Fruit fly (Drosophila melanogaster): Measurements from ENCODE around the gene Ndc1.

Ndc1 gene

dm6 chr3R:23889922-23890321 is 34.3 kb upstream of the Ndc1 start, which contains the start of gene Pli (continued):
- no peak for TF ChIP-seq Asciz (GFP tag; optimal IDR thresholded peaks at IDR 0.05)
- TF ChIP-seq Blimp-1 (GFP tag; optimal IDR thresholded peaks at IDR 0.05) = no peak
- TF ChIP-seq crp (GFP tag; optimal IDR thresholded peaks at IDR 0.05) = no peak
- TF ChIP-seq CG7556 (GFP tag; optimal IDR thresholded peaks at IDR 0.05) = no peak
- no peak for TF ChIP-seq Fer2 (tag; optimal IDR thresholded peaks at IDR 0.05)
- TF ChIP-seq CG3995 (GFP tag; optimal IDR thresholded peaks at IDR 0.05) = peak; percentile 85
- no peak for TF ChIP-seq Ada2b (GFP tag; IDR thresholded peaks at IDR 0.05)
- no peak for TF ChIP-seq klu (GFP tag; IDR thresholded peaks at IDR 0.05)
- peak; percentile 28 for TF ChIP-seq MESR4 (GFP tag; optimal IDR thresholded peaks at IDR 0.05)
- peak; percentile 24 for TF ChIP-seq CrebB (tag; optimal IDR thresholded peaks at IDR 0.05)
- peak; percentile 91 for TF ChIP-seq CG15514 (GFP tag; optimal IDR thresholded peaks at IDR 0.05)
- no peak for TF ChIP-seq C15 (GFP tag; IDR thresholded peaks at IDR 0.05)
- TF ChIP-seq hkb (optimal IDR thresholded peaks at IDR 0.05) = peak; percentile 6
- TF ChIP-seq hkb (GFP tag; IDR thresholded peaks at IDR 0.05) = no peak
- no peak for TF ChIP-seq CG3726 (GFP tag; IDR thresholded peaks at IDR 0.05)
- peak; percentile 7 for TF ChIP-seq CG17385 (GFP tag; optimal IDR thresholded peaks at IDR 0.05)
- no peak for TF ChIP-seq sim (GFP tag; IDR thresholded peaks at IDR 0.05)
- no peak for TF ChIP-seq CG5245 (GFP tag; optimal IDR thresholded peaks at IDR 0.05)
- TF ChIP-seq fru (optimal IDR thresholded peaks at IDR 0.05) = no peak
- peak; percentile 49 for TF ChIP-seq lab (GFP tag; optimal IDR thresholded peaks at IDR 0.05)
- no peak for TF ChIP-seq BtbVII (GFP tag; optimal IDR thresholded peaks at IDR 0.05)
- no peak for TF ChIP-seq CG8290 (GFP tag; optimal IDR thresholded peaks at IDR 0.05)
- peak in 1 of 2 experiments; percentile 77 for TF ChIP-seq CG8290 (tag; optimal IDR thresholded peaks at IDR 0.05)
- no peak for TF ChIP-seq vfl (GFP tag; optimal IDR thresholded peaks at IDR 0.05)
- no peak for TF ChIP-seq CG10565 (GFP tag; optimal IDR thresholded peaks at IDR 0.05)
- peak; percentile 7 for TF ChIP-seq CG2120 (GFP tag; optimal IDR thresholded peaks at IDR 0.05)
- no peak for TF ChIP-seq tll (GFP tag; optimal IDR thresholded peaks at IDR 0.05)
- TF ChIP-seq CTCF (GFP tag; optimal IDR thresholded peaks at IDR 0.05) = peak; percentile 56
- peak; percentile 1 for TF ChIP-seq mirr (GFP tag; optimal IDR thresholded peaks at IDR 0.05)
- TF ChIP-seq Dll (GFP tag; IDR thresholded peaks at IDR 0.05; ENCODE audit: partially characterized antibody) = no peak
- TF ChIP-seq CoRest (tag; optimal IDR thresholded peaks at IDR 0.05) = peak; percentile 16
- TF ChIP-seq Med (GFP tag) = peak; percentile 87
- TF ChIP-seq B-H2 (GFP tag; optimal IDR thresholded peaks at IDR 0.05) = peak; percentile 55
- TF ChIP-seq CG13287 (GFP tag; IDR thresholded peaks at IDR 0.05; ENCODE audit: partially characterized antibody) = no peak
- no peak for TF ChIP-seq ems (GFP tag; optimal IDR thresholded peaks at IDR 0.05)
- no peak for TF ChIP-seq dmrt11E (tag; optimal IDR thresholded peaks at IDR 0.05)
- TF ChIP-seq tio (GFP tag; optimal IDR thresholded peaks at IDR 0.05) = no peak
- TF ChIP-seq kni (GFP tag; optimal IDR thresholded peaks at IDR 0.05) = peak; percentile 64
- no peak for TF ChIP-seq ara (GFP tag; IDR thresholded peaks at IDR 0.05)
- peak; percentile 52 for TF ChIP-seq CG10543 (GFP tag; optimal IDR thresholded peaks at IDR 0.05)
- TF ChIP-seq sisA (GFP tag; IDR thresholded peaks at IDR 0.05) = no peak
- no peak for TF ChIP-seq lola (GFP tag; optimal IDR thresholded peaks at IDR 0.05)
- peak; percentile 84 for TF ChIP-seq sens (GFP tag)
- no peak for TF ChIP-seq trh (GFP tag; optimal IDR thresholded peaks at IDR 0.05)
- peak; percentile 22 for TF ChIP-seq HmgD (GFP tag; optimal IDR thresholded peaks at IDR 0.05)
- peak; percentile 62 for TF ChIP-seq Ets97D (GFP tag; optimal IDR thresholded peaks at IDR 0.05)
- no peak for TF ChIP-seq CG6765 (GFP tag; optimal IDR thresholded peaks at IDR 0.05)
- peak; percentile 9 for TF ChIP-seq CG8388 (GFP tag; optimal IDR thresholded peaks at IDR 0.05)
- TF ChIP-seq Dp (GFP tag; optimal IDR thresholded peaks at IDR 0.05) = peak; percentile 42
- peak; percentile 46 for TF ChIP-seq CG33213 (GFP tag; optimal IDR thresholded peaks at IDR 0.05)
- TF ChIP-seq CG12299 (tag; optimal IDR thresholded peaks at IDR 0.05) = no peak
- TF ChIP-seq CG4617 (GFP tag; optimal IDR thresholded peaks at IDR 0.05; ENCODE audit: borderline replicate concordance) = no peak
